Worm (Caenorhabditis elegans): Measurements from ENCODE around the gene Y22D7AR.3.

Y22D7AR.3 gene

DNA sequence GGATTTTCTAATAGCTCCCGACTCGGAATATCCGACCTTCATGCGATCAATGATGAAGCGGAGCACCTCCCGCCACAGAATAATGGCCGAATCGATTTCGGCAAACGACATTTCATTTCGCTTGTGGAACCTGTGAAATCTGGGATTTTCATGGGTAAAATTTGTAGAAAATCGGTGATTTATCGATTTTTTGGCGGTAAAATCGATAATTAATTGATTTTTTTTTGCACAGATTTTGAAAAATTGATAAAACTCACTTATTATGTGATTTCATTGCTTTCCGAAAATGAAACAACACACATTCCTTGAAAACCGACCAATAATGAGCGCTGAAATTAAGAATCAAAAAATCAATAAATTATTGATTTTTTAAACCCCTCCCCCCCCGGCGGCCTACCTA is 1.2 kb upstream of the Y22D7AR.3 start:
- TF ChIP-seq snpc-4 (tag; optimal IDR thresholded peaks at IDR 0.05): no peak
- TF ChIP-seq sptf-1 (tag; optimal IDR thresholded peaks at IDR 0.05): no peak
- TF ChIP-seq nhr-237 (tag; optimal IDR thresholded peaks at IDR 0.05): no peak
- no peak for TF ChIP-seq elt-3 (tag; optimal IDR thresholded peaks at IDR 0.05)
- TF ChIP-seq ztf-11 (tag; optimal IDR thresholded peaks at IDR 0.05): no peak
- TF ChIP-seq mab-5 (tag; optimal IDR thresholded peaks at IDR 0.05): no peak
- TF ChIP-seq unc-120 (tag; optimal IDR thresholded peaks at IDR 0.05; ENCODE audit: poor library complexity, severe bottlenecking): no peak
- no peak for TF ChIP-seq ceh-43 (GFP tag; optimal IDR thresholded peaks at IDR 0.05)
- TF ChIP-seq mls-2 (tag; optimal IDR thresholded peaks at IDR 0.05): no peak
- TF ChIP-seq unc-62 (GFP tag; optimal IDR thresholded peaks at IDR 0.05): no peak
- TF ChIP-seq drap-1 (GFP tag; optimal IDR thresholded peaks at IDR 0.05): no peak
- no peak for TF ChIP-seq mep-1 (tag; optimal IDR thresholded peaks at IDR 0.05)
- no peak for TF ChIP-seq nhr-76 (tag; optimal IDR thresholded peaks at IDR 0.05)
- TF ChIP-seq hlh-1 (tag; optimal IDR thresholded peaks at IDR 0.05): no peak
- TF ChIP-seq blmp-1 (tag; optimal IDR thresholded peaks at IDR 0.05): no peak
- TF ChIP-seq lin-13 (tag; optimal IDR thresholded peaks at IDR 0.05): no peak
- TF ChIP-seq nhr-28 (tag; optimal IDR thresholded peaks at IDR 0.05): no peak
- no peak for TF ChIP-seq ham-2 (GFP tag; optimal IDR thresholded peaks at IDR 0.05)
- no peak for TF ChIP-seq ceh-83 (GFP tag; optimal IDR thresholded peaks at IDR 0.05)
- TF ChIP-seq bed-3 (GFP tag; optimal IDR thresholded peaks at IDR 0.05): no peak

DNA sequence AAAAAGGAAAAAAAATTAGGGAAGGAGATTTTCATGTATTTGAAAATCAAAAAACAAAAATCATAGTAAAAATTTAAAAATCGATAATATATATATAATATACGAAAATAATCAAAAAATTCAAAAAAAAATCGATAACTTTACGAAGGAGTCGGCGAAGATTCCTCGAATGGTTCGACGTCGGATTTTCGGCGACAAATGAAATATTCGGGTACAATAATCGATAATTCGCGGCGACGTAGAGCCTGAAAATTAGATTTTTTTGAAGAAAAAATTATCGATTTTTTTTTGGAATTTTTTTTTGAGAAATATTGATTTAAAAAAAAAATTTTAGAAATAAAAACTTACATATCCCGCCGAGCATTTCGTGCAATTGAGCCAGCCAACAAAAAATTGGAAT is 276 bp downstream of the Y22D7AR.3 start:
- no peak for TF ChIP-seq bed-3 (GFP tag; optimal IDR thresholded peaks at IDR 0.05)
- TF ChIP-seq lin-32 (GFP tag; optimal IDR thresholded peaks at IDR 0.05): no peak
- no peak for TF ChIP-seq sem-2 (GFP tag; optimal IDR thresholded peaks at IDR 0.05)
- no peak for TF ChIP-seq sptf-1 (tag; optimal IDR thresholded peaks at IDR 0.05)
- no peak for TF ChIP-seq mab-5 (tag; optimal IDR thresholded peaks at IDR 0.05)

DNA sequence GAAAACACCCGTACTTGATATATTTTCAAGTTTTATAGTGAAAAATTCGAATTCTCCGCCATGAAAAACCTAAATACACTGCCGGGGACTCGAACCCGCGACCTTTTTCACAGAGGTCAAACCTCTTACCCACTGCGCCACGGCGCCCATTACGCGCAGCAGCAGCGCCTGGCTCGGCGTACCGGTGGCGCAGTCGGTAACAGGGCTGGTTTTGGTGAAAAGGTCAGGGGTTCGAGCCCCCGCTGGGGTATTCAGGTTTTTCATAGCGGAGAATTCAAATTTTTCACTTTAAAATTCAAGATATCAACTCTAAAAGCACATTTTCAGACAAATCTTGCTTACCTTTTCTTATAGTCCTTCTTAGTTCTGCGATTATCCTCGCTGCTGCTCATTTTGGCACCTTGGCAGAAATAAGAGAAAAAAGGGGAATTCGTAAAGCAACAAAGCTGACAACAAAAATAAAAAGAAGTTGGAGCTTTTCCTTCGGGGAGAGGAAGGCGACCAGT is 835 bp downstream of the Y22D7AR.3 start, which contains the start of gene Y22D7AL.16:
Gene Y22D7AL.16 (minus strand): TSS at position 456 of the 506 bp plus-strand sequence.
- TF ChIP-seq zip-8 (tag; optimal IDR thresholded peaks at IDR 0.05) (no peak), ces-1 (GFP tag; optimal IDR thresholded peaks at IDR 0.05) (no peak), hlh-1 (tag; optimal IDR thresholded peaks at IDR 0.05) (no peak), nhr-28 (tag; optimal IDR thresholded peaks at IDR 0.05) (no peak), ztf-11 (tag; optimal IDR thresholded peaks at IDR 0.05) (no peak), drap-1 (GFP tag; optimal IDR thresholded peaks at IDR 0.05) (no peak), snpc-4 (tag; optimal IDR thresholded peaks at IDR 0.05) (no peak), ceh-83 (GFP tag; optimal IDR thresholded peaks at IDR 0.05) (no peak), sem-2 (GFP tag; optimal IDR thresholded peaks at IDR 0.05) (no peak), ceh-43 (GFP tag; optimal IDR thresholded peaks at IDR 0.05) (no peak), nhr-12 (tag; optimal IDR thresholded peaks at IDR 0.05) (no peak), pha-4 (tag; optimal IDR thresholded peaks at IDR 0.05) (no peak), lin-32 (GFP tag; optimal IDR thresholded peaks at IDR 0.05) (no peak), lin-13 (tag; optimal IDR thresholded peaks at IDR 0.05) (no peak), flh-1 (GFP tag; optimal IDR thresholded peaks at IDR 0.05) (no peak), elt-1 (tag; optimal IDR thresholded peaks at IDR 0.05; ENCODE audit: borderline replicate concordance, insufficient read depth) (no peak), cnd-1 (tag; optimal IDR thresholded peaks at IDR 0.05) (no peak), unc-120 (tag; optimal IDR thresholded peaks at IDR 0.05; ENCODE audit: poor library complexity, severe bottlenecking) (no peak)

ce11 chrIII:1663056-1663455 is 2.6 kb downstream of the Y22D7AR.3 start:
- TF ChIP-seq nhr-12 (tag; optimal IDR thresholded peaks at IDR 0.05): no peak

- no peak for TF ChIP-seq M03D4.4 (tag; optimal IDR thresholded peaks at IDR 0.05)
- TF ChIP-seq nhr-2 (tag; optimal IDR thresholded peaks at IDR 0.05): no peak
- no peak for TF ChIP-seq tbx-8 (GFP tag; optimal IDR thresholded peaks at IDR 0.05)
- TF ChIP-seq snpc-4 (tag; optimal IDR thresholded peaks at IDR 0.05): no peak
- TF ChIP-seq flh-1 (GFP tag; optimal IDR thresholded peaks at IDR 0.05): no peak
- TF ChIP-seq zip-8 (tag; optimal IDR thresholded peaks at IDR 0.05): no peak
- TF ChIP-seq lin-32 (GFP tag; optimal IDR thresholded peaks at IDR 0.05): no peak
- no peak for TF ChIP-seq unc-62 (GFP tag; optimal IDR thresholded peaks at IDR 0.05)
- TF ChIP-seq mep-1 (tag; optimal IDR thresholded peaks at IDR 0.05): no peak
- no peak for TF ChIP-seq lin-13 (tag; optimal IDR thresholded peaks at IDR 0.05)
Measured at ce11 chrIII:1662405-1662804, 3.2 kb downstream of the Y22D7AR.3 start.

All from whole organism, mixed stage, embryonic.